Fruit fly (Drosophila melanogaster) Kc167 (cell line): Measurements from ENCODE around the gene dls.

Source experiments
- h ChIP-seq: fragments of >200 bp; optimal IDR thresholded peaks from 3 replicates; lab custom pipeline; 2018; ENCODE audit warnings: missing external identifiers
- psq ChIP-seq: fragments of >200 bp; optimal IDR thresholded peaks from 2 replicates; lab custom pipeline; 2017; ENCODE audit warnings: missing external identifiers
- ttk ChIP-seq: sonication (Bioruptor generic); optimal IDR thresholded peaks from 2 replicates; lab custom pipeline; 2017; ENCODE audit warnings: missing external identifiers

- no peak for TF ChIP-seq h (lab: Kevin White, UChicago)
- TF ChIP-seq psq = no peak
- no peak for TF ChIP-seq ttk (lab: Kevin White, UChicago)
Measured at dm6 chr3L:16151742-16152141, 49.4 kb upstream of the dls start.
